Fruit fly (Drosophila melanogaster) whole organism, embryonic: ENCODE measurements around the gene Acat1.

Experiments used
- Aef1 ChIP-seq: fragments of 200-800 bp; sonication (Bioruptor generic); IDR thresholded peaks from 3 replicates; pipeline ENCODE4 v1.3.6; 2022; ENCODE audit warnings: missing biosample characterization, missing genetic modification characterization
- BtbVII ChIP-seq: fragments of 200-800 bp; sonication (Bioruptor generic); optimal IDR thresholded peaks from 3 replicates; lab custom pipeline; 2017; ENCODE audit warnings: missing biosample characterization, mild to moderate bottlenecking, missing genetic modification characterization
- CG11247 ChIP-seq: fragments of 200-800 bp; sonication (Bioruptor generic); IDR thresholded peaks from 2 replicates; pipeline ENCODE4 v1.3.6; 2022; ENCODE audit warnings: missing biosample characterization, missing genetic modification characterization
- CG1233 ChIP-seq: fragments of 200-800 bp; sonication (Bioruptor generic); optimal IDR thresholded peaks from 4 replicates; lab custom pipeline; 2018; ENCODE audit warnings: missing biosample characterization, mild to moderate bottlenecking, missing genetic modification characterization
- CG13894 ChIP-seq: fragments of 200-800 bp; sonication (Bioruptor generic); optimal IDR thresholded peaks from 3 replicates; lab custom pipeline; 2018; ENCODE audit warnings: missing biosample characterization, mild to moderate bottlenecking, missing genetic modification characterization, moderate library complexity
- CG14441 ChIP-seq: fragments of 200-800 bp; sonication (Bioruptor generic); IDR thresholded peaks from 2 replicates; pipeline ENCODE4 v1.3.6; 2022; ENCODE audit warnings: missing biosample characterization, missing genetic modification characterization
- CG14965 ChIP-seq: fragments of 200-800 bp; sonication (Bioruptor generic); optimal IDR thresholded peaks from 2 replicates; lab custom pipeline; 2016; ENCODE audit warnings: missing biosample characterization, missing genetic modification characterization, borderline replicate concordance
- CG1529 ChIP-seq: fragments of 200-800 bp; sonication (Bioruptor generic); optimal IDR thresholded peaks from 3 replicates; lab custom pipeline; 2018; ENCODE audit warnings: missing biosample characterization, missing genetic modification characterization
- CG1603 ChIP-seq: fragments of 200-800 bp; sonication (Bioruptor generic); optimal IDR thresholded peaks from 2 replicates; lab custom pipeline; 2019; ENCODE audit warnings: missing biosample characterization, mild to moderate bottlenecking, missing genetic modification characterization, moderate library complexity
- CG1792 ChIP-seq: fragments of 200-800 bp; sonication (Bioruptor generic); optimal IDR thresholded peaks from 2 replicates; lab custom pipeline; 2016; ENCODE audit warnings: missing biosample characterization, missing genetic modification characterization
- CG18599 ChIP-seq: fragments of 200-800 bp; sonication (Bioruptor generic); optimal IDR thresholded peaks from 3 replicates; lab custom pipeline; 2017; ENCODE audit warnings: missing biosample characterization, missing genetic modification characterization, mild to moderate bottlenecking, moderate library complexity, missing genetic modification reagents
- CG31365 ChIP-seq: fragments of 200-800 bp; sonication (Bioruptor generic); optimal IDR thresholded peaks from 2 replicates; lab custom pipeline; 2018; ENCODE audit warnings: missing biosample characterization, mild to moderate bottlenecking, missing genetic modification characterization
- CG5180 ChIP-seq: fragments of 200-800 bp; sonication (Bioruptor generic); optimal IDR thresholded peaks from 3 replicates; lab custom pipeline; 2017; ENCODE audit warnings: missing biosample characterization, missing genetic modification characterization, mild to moderate bottlenecking, moderate library complexity, missing genetic modification reagents
- CG6654 ChIP-seq: fragments of 200-800 bp; sonication (Bioruptor generic); optimal IDR thresholded peaks from 2 replicates; lab custom pipeline; 2017; ENCODE audit warnings: missing biosample characterization, mild to moderate bottlenecking, missing genetic modification characterization
- CG6683 ChIP-seq: fragments of 200-800 bp; sonication (Bioruptor generic); optimal IDR thresholded peaks from 2 replicates; lab custom pipeline; 2017; ENCODE audit warnings: missing biosample characterization, mild to moderate bottlenecking, missing genetic modification characterization, missing genetic modification reagents
- CG9797 ChIP-seq: fragments of 200-800 bp; sonication (Bioruptor generic); optimal IDR thresholded peaks from 3 replicates; lab custom pipeline; 2018; ENCODE audit warnings: missing biosample characterization, mild to moderate bottlenecking, missing genetic modification characterization
- Camta ChIP-seq: fragments of 200-800 bp; sonication (Bioruptor generic); optimal IDR thresholded peaks from 2 replicates; lab custom pipeline; 2016; ENCODE audit warnings: missing biosample characterization, missing genetic modification characterization
- Dp ChIP-seq: fragments of 200-800 bp; sonication (Bioruptor generic); optimal IDR thresholded peaks from 2 replicates; lab custom pipeline; 2018; ENCODE audit warnings: missing biosample characterization, mild to moderate bottlenecking, missing genetic modification characterization, moderate library complexity
- Elba2 ChIP-seq: fragments of 200-800 bp; sonication (Bioruptor generic); optimal IDR thresholded peaks from 3 replicates; lab custom pipeline; 2016; ENCODE audit warnings: missing biosample characterization, missing genetic modification characterization
- Fer1 ChIP-seq: fragments of 200-800 bp; sonication (Bioruptor generic); optimal IDR thresholded peaks from 2 replicates; lab custom pipeline; 2017; ENCODE audit warnings: missing biosample characterization, mild to moderate bottlenecking, missing genetic modification characterization
- Gug ChIP-seq: fragments of 200-800 bp; sonication (Bioruptor generic); IDR thresholded peaks from 4 replicates; pipeline ENCODE4 v1.3.6; 2022; ENCODE audit warnings: missing biosample characterization, missing genetic modification characterization
- NK7.1 ChIP-seq: fragments of 200-800 bp; sonication (Bioruptor generic); optimal IDR thresholded peaks from 3 replicates; lab custom pipeline; 2016; ENCODE audit warnings: missing biosample characterization, missing genetic modification characterization
- Poxn ChIP-seq: fragments of 200-800 bp; sonication (Bioruptor generic); IDR thresholded peaks from 2 replicates; pipeline ENCODE4 v1.3.6; 2022; ENCODE audit warnings: missing biosample characterization, missing genetic modification characterization
- Rx ChIP-seq: fragments of 200-800 bp; sonication (Bioruptor generic); IDR thresholded peaks from 2 replicates; pipeline ENCODE4 v1.3.6; 2022; ENCODE audit warnings: missing biosample characterization, missing genetic modification characterization
- Sin3A ChIP-seq: fragments of >200 bp; optimal IDR thresholded peaks from 2 replicates; lab custom pipeline; 2018
- Sox102F ChIP-seq: fragments of 200-800 bp; sonication (Bioruptor generic); optimal IDR thresholded peaks from 2 replicates; lab custom pipeline; 2018; ENCODE audit warnings: missing biosample characterization, mild to moderate bottlenecking, missing genetic modification characterization, moderate library complexity
- Sry-β ChIP-seq: fragments of 200-800 bp; sonication (Bioruptor generic); optimal IDR thresholded peaks from 2 replicates; lab custom pipeline; 2018; ENCODE audit warnings: missing biosample characterization, mild to moderate bottlenecking, missing genetic modification characterization, moderate library complexity
- Xrp1 ChIP-seq: fragments of 200-800 bp; sonication (Bioruptor generic); IDR thresholded peaks from 2 replicates; pipeline ENCODE4 v1.3.6; 2022; ENCODE audit warnings: missing biosample characterization, missing genetic modification characterization
- bbx ChIP-seq: fragments of 200-800 bp; sonication (Bioruptor generic); IDR thresholded peaks from 2 replicates; pipeline ENCODE4 v1.3.6; 2022; ENCODE audit warnings: missing biosample characterization, missing genetic modification characterization; ENCODE audit not compliant: partially characterized antibody
- chinmo ChIP-seq: fragments of 200-800 bp; sonication (Bioruptor generic); IDR thresholded peaks from 4 replicates; pipeline ENCODE4 v1.3.6; 2022; ENCODE audit warnings: missing biosample characterization, missing genetic modification characterization; ENCODE audit not compliant: partially characterized antibody
- da ChIP-seq: fragments of 200-800 bp; sonication (Bioruptor generic); optimal IDR thresholded peaks from 2 replicates; lab custom pipeline; 2016; ENCODE audit warnings: missing biosample characterization, missing genetic modification characterization
- danr ChIP-seq: fragments of 200-800 bp; sonication (Bioruptor generic); IDR thresholded peaks from 2 replicates; pipeline ENCODE4 v1.3.6; 2022; ENCODE audit warnings: missing biosample characterization, missing genetic modification characterization
- dati ChIP-seq: fragments of 200-800 bp; sonication (Bioruptor generic); IDR thresholded peaks from 2 replicates; pipeline ENCODE4 v1.3.6; 2022; ENCODE audit warnings: missing biosample characterization, missing genetic modification characterization
- dpn ChIP-seq, 2 experiments: fragments of 200-800 bp; sonication (Bioruptor generic); optimal IDR thresholded peaks; 3 replicates each; lab custom pipeline; 2016; ENCODE audit warnings: missing biosample characterization in 2 of 2, missing genetic modification characterization in 2 of 2
- gce ChIP-seq: fragments of 200-800 bp; sonication (Bioruptor generic); IDR thresholded peaks from 3 replicates; pipeline ENCODE4 v1.3.6; 2022; ENCODE audit warnings: missing biosample characterization, missing genetic modification characterization
- her ChIP-seq: fragments of 200-800 bp; sonication (Bioruptor generic); optimal IDR thresholded peaks from 2 replicates; lab custom pipeline; 2016; ENCODE audit warnings: missing biosample characterization, missing genetic modification characterization
- insv ChIP-seq, 2 experiments: fragments of 200-800 bp; sonication (Bioruptor generic); optimal IDR thresholded peaks; 3 replicates each; lab custom pipeline; 2016 to 2018; ENCODE audit warnings: missing biosample characterization in 2 of 2, missing genetic modification characterization in 2 of 2
- luna ChIP-seq: fragments of 200-800 bp; sonication (Bioruptor generic); optimal IDR thresholded peaks from 2 replicates; lab custom pipeline; 2016; ENCODE audit warnings: missing biosample characterization, missing genetic modification characterization
- mirr ChIP-seq: fragments of 200-800 bp; sonication (Bioruptor generic); optimal IDR thresholded peaks from 3 replicates; lab custom pipeline; 2018; ENCODE audit warnings: missing biosample characterization, mild to moderate bottlenecking, missing genetic modification characterization
- oc ChIP-seq: fragments of 200-800 bp; sonication (Bioruptor generic); optimal IDR thresholded peaks from 2 replicates; lab custom pipeline; 2018; ENCODE audit warnings: missing biosample characterization, mild to moderate bottlenecking, missing genetic modification characterization, moderate library complexity
- peb ChIP-seq: fragments of 200-800 bp; sonication (Bioruptor generic); IDR thresholded peaks from 2 replicates; pipeline ENCODE4 v1.3.6; 2022; ENCODE audit warnings: missing biosample characterization, missing genetic modification characterization
- pfk ChIP-seq: fragments of 200-800 bp; sonication (Bioruptor generic); optimal IDR thresholded peaks from 2 replicates; lab custom pipeline; 2018; ENCODE audit warnings: missing biosample characterization, mild to moderate bottlenecking, missing genetic modification characterization, moderate library complexity
- salm ChIP-seq: fragments of 200-800 bp; sonication (Bioruptor generic); optimal IDR thresholded peaks from 2 replicates; lab custom pipeline; 2018; ENCODE audit warnings: missing biosample characterization, mild to moderate bottlenecking, missing genetic modification characterization
- sqz ChIP-seq: fragments of 200-800 bp; sonication (Bioruptor generic); optimal IDR thresholded peaks from 3 replicates; lab custom pipeline; 2018; ENCODE audit warnings: missing biosample characterization, mild to moderate bottlenecking, missing genetic modification characterization
- tgo ChIP-seq: fragments of 200-800 bp; sonication (Bioruptor generic); IDR thresholded peaks from 3 replicates; pipeline ENCODE4 v1.3.6; 2022; ENCODE audit warnings: missing biosample characterization, missing genetic modification characterization
- tin ChIP-seq: fragments of 200-800 bp; sonication (Bioruptor generic); optimal IDR thresholded peaks from 3 replicates; lab custom pipeline; 2016; ENCODE audit warnings: missing biosample characterization, missing genetic modification characterization
- vnd ChIP-seq: fragments of 200-800 bp; sonication (Bioruptor generic); IDR thresholded peaks from 3 replicates; pipeline ENCODE4 v1.3.6; 2022; ENCODE audit warnings: missing biosample characterization, missing genetic modification characterization; ENCODE audit not compliant: partially characterized antibody
- z ChIP-seq: fragments of 200-800 bp; sonication (Bioruptor generic); IDR thresholded peaks from 3 replicates; pipeline ENCODE4 v1.3.6; 2022; ENCODE audit warnings: missing biosample characterization, missing genetic modification characterization
- zen ChIP-seq: fragments of 200-800 bp; sonication (Bioruptor generic); optimal IDR thresholded peaks from 3 replicates; lab custom pipeline; 2018; ENCODE audit warnings: missing biosample characterization, mild to moderate bottlenecking, missing genetic modification characterization, moderate library complexity
- zfh1 ChIP-seq: fragments of 200-800 bp; sonication (Bioruptor generic); IDR thresholded peaks from 3 replicates; pipeline ENCODE4 v1.3.6; 2022; ENCODE audit warnings: missing biosample characterization, missing genetic modification characterization

Gene Acat1

DNA sequence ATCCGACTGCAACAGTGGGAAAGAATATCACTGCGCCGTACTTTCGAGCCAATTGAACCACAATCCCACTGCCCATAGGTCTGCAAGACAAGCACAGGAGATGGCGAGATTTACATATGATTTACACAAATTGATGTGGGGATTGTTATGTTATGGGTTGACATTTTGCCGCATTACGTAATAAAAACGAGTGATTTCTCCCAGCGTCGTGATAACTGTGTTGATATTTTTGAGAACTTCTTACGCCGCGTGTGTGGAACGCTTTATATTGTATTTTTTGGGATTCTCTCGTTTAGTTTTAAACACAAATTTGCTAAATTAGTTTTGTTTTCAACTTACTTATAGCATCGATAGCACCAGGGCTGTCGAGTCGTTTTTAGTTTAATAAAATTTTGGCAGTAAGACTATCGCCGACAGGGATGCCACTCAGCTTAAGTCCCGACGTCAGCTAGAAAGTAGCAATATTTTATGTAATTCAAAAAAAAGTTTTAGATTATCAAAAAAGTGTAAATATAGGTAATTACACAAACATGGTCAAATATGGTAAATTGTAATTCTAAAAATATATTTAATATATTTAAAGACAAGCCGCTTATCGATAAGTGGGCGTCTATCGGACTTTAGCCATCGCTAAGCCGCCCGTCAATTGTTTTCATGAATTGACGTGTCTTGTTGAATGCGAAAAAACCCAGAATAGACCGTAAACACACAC lies 5.0 kb upstream of the Acat1 start, which contains the start of the genes CG45089, ND-MNLL and p115 (continued):
- peak; percentile 53; the same call in 2 of the 3 replicates for TF ChIP-seq tgo
- no peak for TF ChIP-seq NK7.1 (GFP tag; lab: Kevin White, UChicago)
- peak; percentile 89 for TF ChIP-seq Sry-β (GFP tag; lab: Kevin White, UChicago)
- TF ChIP-seq dpn (GFP tag; optimal IDR thresholded peaks at IDR 0.05; lab: Kevin White, UChicago), result peak; percentile 11 to 68
- TF ChIP-seq her (GFP tag; lab: Kevin White, UChicago), result no peak
- TF ChIP-seq Rx (GFP tag; lab: Robert Waterston, UW), result 0 out of 2 replicates have a peak, but pooled peaks have one; percentile 3
- TF ChIP-seq Fer1, result peak; percentile 63
- no peak for TF ChIP-seq CG14965
- TF ChIP-seq oc (tag; lab: Kevin White, UChicago), result peak; percentile 31
- peak; percentile 53 for TF ChIP-seq zen (tag; lab: Kevin White, UChicago)
- TF ChIP-seq chinmo (GFP tag; lab: Robert Waterston, UW), result no peak
- no peak for TF ChIP-seq dati (GFP tag; lab: Robert Waterston, UW)
- peak; percentile 51 for TF ChIP-seq CG18599
- TF ChIP-seq insv (GFP tag; optimal IDR thresholded peaks at IDR 0.05; lab: Kevin White, UChicago), result peak in 1 of 2 experiments; percentile 56
- no peak for TF ChIP-seq BtbVII (GFP tag; lab: Kevin White, UChicago)
- TF ChIP-seq CG13894, result peak; percentile 72
- TF ChIP-seq Aef1 (GFP tag; lab: Robert Waterston, UW), result peak; percentile 50; the same call in 2 of the 3 replicates
- peak; percentile 67 for TF ChIP-seq Elba2 (GFP tag; lab: Kevin White, UChicago)
- TF ChIP-seq peb, result no peak
- no peak for TF ChIP-seq luna
- peak; percentile 55 for TF ChIP-seq Sox102F (GFP tag; lab: Kevin White, UChicago)
- TF ChIP-seq CG6683 (GFP tag; lab: Kevin White, UChicago), result peak; percentile 0
- no peak for TF ChIP-seq bbx
- TF ChIP-seq CG11247 (GFP tag; lab: Robert Waterston, UW), result peak; percentile 32; the same call in 1 of the 2 replicates
- no peak for TF ChIP-seq salm (tag; lab: Kevin White, UChicago)
- no peak for TF ChIP-seq vnd (GFP tag; lab: Robert Waterston, UW)
- TF ChIP-seq Camta, result no peak
- peak; percentile 35 for TF ChIP-seq Dp (GFP tag; lab: Kevin White, UChicago)
- TF ChIP-seq CG1792 (GFP tag; lab: Kevin White, UChicago), result no peak
- no peak for TF ChIP-seq gce
- TF ChIP-seq Sin3A (lab: Kevin White, UChicago), result peak; percentile 56
- TF ChIP-seq Xrp1 (GFP tag; lab: Robert Waterston, UW), result peak; percentile 57; the same call in 1 of the 2 replicates
- no peak for TF ChIP-seq CG5180 (GFP tag; lab: Kevin White, UChicago)
- peak; percentile 55; the same call in 1 of the 3 replicates for TF ChIP-seq zfh1 (GFP tag; lab: Robert Waterston, UW)
- TF ChIP-seq CG1529, result peak; percentile 6
- TF ChIP-seq pfk, result no peak
- TF ChIP-seq tin (GFP tag; lab: Kevin White, UChicago), result peak; percentile 57
- no peak for TF ChIP-seq CG31365 (tag; lab: Kevin White, UChicago)
- TF ChIP-seq CG14441 (GFP tag; lab: Robert Waterston, UW), result peak; percentile 15; the same call in 1 of the 2 replicates
- no peak for TF ChIP-seq da (GFP tag; lab: Kevin White, UChicago)
- no peak for TF ChIP-seq sqz (GFP tag; lab: Kevin White, UChicago)
- TF ChIP-seq CG6654, result no peak
- peak; percentile 56; the same call in 1 of the 4 replicates for TF ChIP-seq Gug (GFP tag; lab: Robert Waterston, UW)
- no peak for TF ChIP-seq mirr (GFP tag; lab: Kevin White, UChicago)
- peak; percentile 22 for TF ChIP-seq CG9797
- no peak for TF ChIP-seq z (GFP tag; lab: Robert Waterston, UW)
- peak; percentile 27 for TF ChIP-seq CG1603 (tag; lab: Kevin White, UChicago)
- no peak for TF ChIP-seq danr (GFP tag; lab: Robert Waterston, UW)
- TF ChIP-seq Poxn (GFP tag; lab: Robert Waterston, UW), result no peak
- no peak for TF ChIP-seq CG1233 (GFP tag; lab: Kevin White, UChicago)
